Worm (Caenorhabditis elegans): ENCODE measurements around the gene Y37H2A.7.

DNA sequence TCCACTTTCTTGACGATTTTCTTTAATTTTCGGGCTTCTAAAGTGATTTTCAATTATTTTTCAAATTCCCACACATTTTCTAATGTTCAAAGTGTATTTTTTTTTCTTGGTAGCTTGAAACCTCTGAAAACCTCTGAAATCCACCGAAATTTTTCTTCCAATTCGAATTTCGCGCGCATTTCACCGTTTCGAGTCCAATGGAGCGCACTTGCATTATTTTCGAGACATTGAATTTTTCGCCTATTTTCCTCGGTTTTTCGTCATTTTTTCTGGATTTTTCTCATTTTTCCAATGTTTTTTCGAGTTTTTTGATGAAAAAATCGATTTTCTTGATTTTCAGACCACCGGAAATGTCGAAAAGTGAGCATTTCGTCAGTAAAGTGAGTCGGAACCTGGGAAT, 47.5 kb downstream of the Y37H2A.7 start, which contains the start of gene slr-2:
- TF ChIP-seq ceh-13 (GFP tag; optimal IDR thresholded peaks at IDR 0.05) = no peak
- no peak for TF ChIP-seq ama-1 (optimal IDR thresholded peaks at IDR 0.05)
- no peak for TF ChIP-seq ets-7 (tag; optimal IDR thresholded peaks at IDR 0.05)
- TF ChIP-seq flt-1 (GFP tag; IDR thresholded peaks at IDR 0.05) = no peak
- no peak for TF ChIP-seq F13C5.2 (tag; optimal IDR thresholded peaks at IDR 0.05)
- TF ChIP-seq hmbx-1 (tag; optimal IDR thresholded peaks at IDR 0.05) = no peak
- no peak for TF ChIP-seq B0310.2 (tag; optimal IDR thresholded peaks at IDR 0.05)
- no peak for TF ChIP-seq aly-1 (tag; optimal IDR thresholded peaks at IDR 0.05)
- no peak for TF ChIP-seq tbx-11 (GFP tag; IDR thresholded peaks at IDR 0.05)
- TF ChIP-seq pes-1 (GFP tag; IDR thresholded peaks at IDR 0.05) = no peak
- no peak for TF ChIP-seq tbx-37 (GFP tag; conservative IDR thresholded peaks at IDR 0.05)
- no peak for TF ChIP-seq ceh-36 (tag; optimal IDR thresholded peaks at IDR 0.05)
